Fruit fly (Drosophila melanogaster) whole organism, adult: ENCODE measurements around the gene mtrm.

Experiments
- CG11617 ChIP-seq: fragments of 200-800 bp; sonication (Bioruptor generic); optimal IDR thresholded peaks from 2 replicates; lab custom pipeline; 2017; ENCODE audit warnings: mild to moderate bottlenecking, missing biosample characterization, missing genetic modification reagents, missing genetic modification characterization
- CG12768 ChIP-seq: fragments of 200-800 bp; sonication (Bioruptor generic); optimal IDR thresholded peaks from 2 replicates; lab custom pipeline; 2017; ENCODE audit warnings: missing biosample characterization, missing genetic modification characterization, mild to moderate bottlenecking, moderate library complexity, missing genetic modification reagents
- CG14711 ChIP-seq: fragments of 200-800 bp; sonication (Bioruptor generic); optimal IDR thresholded peaks from 2 replicates; lab custom pipeline; 2018; ENCODE audit warnings: missing biosample characterization, mild to moderate bottlenecking, missing genetic modification characterization, moderate library complexity
- CG1620 ChIP-seq: fragments of 200-800 bp; sonication (Bioruptor generic); optimal IDR thresholded peaks from 2 replicates; lab custom pipeline; 2016; ENCODE audit warnings: missing biosample characterization, missing genetic modification characterization
- CG33017 ChIP-seq: fragments of 200-800 bp; sonication (Bioruptor generic); optimal IDR thresholded peaks from 2 replicates; lab custom pipeline; 2018; ENCODE audit warnings: missing biosample characterization, mild to moderate bottlenecking, missing genetic modification characterization, moderate library complexity
- CG5204 ChIP-seq: fragments of 200-800 bp; sonication (Bioruptor generic); optimal IDR thresholded peaks from 2 replicates; lab custom pipeline; 2016; ENCODE audit warnings: missing biosample characterization, missing genetic modification characterization
- CG7045 ChIP-seq: fragments of 200-800 bp; sonication (Bioruptor generic); optimal IDR thresholded peaks from 2 replicates; lab custom pipeline; 2017; ENCODE audit warnings: missing biosample characterization, mild to moderate bottlenecking, missing genetic modification characterization
- CG7101 ChIP-seq: fragments of 200-800 bp; sonication (Bioruptor generic); optimal IDR thresholded peaks from 2 replicates; lab custom pipeline; 2018; ENCODE audit warnings: missing biosample characterization, mild to moderate bottlenecking, missing genetic modification characterization, moderate library complexity
- Clk ChIP-seq: fragments of 200-800 bp; sonication (Bioruptor generic); optimal IDR thresholded peaks from 2 replicates; lab custom pipeline; 2017; ENCODE audit warnings: missing biosample characterization, missing genetic modification characterization
- Crg-1 ChIP-seq: fragments of 200-800 bp; sonication (Bioruptor generic); optimal IDR thresholded peaks from 2 replicates; lab custom pipeline; 2016; ENCODE audit warnings: missing biosample characterization, missing genetic modification characterization
- Hr96 ChIP-seq: fragments of 200-800 bp; sonication (Bioruptor generic); optimal IDR thresholded peaks from 2 replicates; lab custom pipeline; 2016; ENCODE audit warnings: missing biosample characterization, missing genetic modification characterization
- Mnt ChIP-seq: fragments of 200-800 bp; sonication (Bioruptor generic); optimal IDR thresholded peaks from 2 replicates; lab custom pipeline; 2016; ENCODE audit warnings: missing biosample characterization, mild to moderate bottlenecking, missing genetic modification characterization
- bab1 ChIP-seq: fragments of 200-800 bp; sonication (Bioruptor generic); optimal IDR thresholded peaks from 3 replicates; lab custom pipeline; 2019; ENCODE audit warnings: missing biosample characterization, mild to moderate bottlenecking, missing genetic modification characterization, moderate library complexity
- cic ChIP-seq: fragments of 200-800 bp; sonication (Bioruptor generic); optimal IDR thresholded peaks from 2 replicates; lab custom pipeline; 2017; ENCODE audit warnings: missing biosample characterization, mild to moderate bottlenecking, missing genetic modification characterization, moderate library complexity
- cnc ChIP-seq, 2 experiments: fragments of >200 bp; optimal IDR thresholded peaks; 2 replicates each; lab custom pipeline; 2017
- kay ChIP-seq: fragments of 200-800 bp; sonication (Bioruptor generic); peaks from one replicate; lab custom pipeline; 2016; ENCODE audit warnings: missing biosample characterization, missing genetic modification characterization, borderline replicate concordance
- ovo ChIP-seq: fragments of 200-800 bp; sonication (Bioruptor generic); optimal IDR thresholded peaks from 2 replicates; lab custom pipeline; 2016; ENCODE audit warnings: missing biosample characterization, missing genetic modification characterization
- pad ChIP-seq: fragments of 200-800 bp; sonication (Bioruptor generic); optimal IDR thresholded peaks from 3 replicates; lab custom pipeline; 2017; ENCODE audit warnings: missing biosample characterization, missing genetic modification characterization, mild to moderate bottlenecking, moderate library complexity, missing genetic modification reagents
- tj ChIP-seq: fragments of 200-800 bp; sonication (Bioruptor generic); optimal IDR thresholded peaks from 3 replicates; lab custom pipeline; 2017; ENCODE audit warnings: missing biosample characterization, mild to moderate bottlenecking, missing genetic modification characterization, moderate library complexity
- toe ChIP-seq: fragments of 200-800 bp; sonication (Bioruptor generic); optimal IDR thresholded peaks from 2 replicates; lab custom pipeline; 2016; ENCODE audit warnings: missing biosample characterization, missing genetic modification characterization

mtrm gene

dm6 chr3L:8450747-8451146 lies 37.9 kb downstream of the mtrm start:
- no peak for TF ChIP-seq CG12768 (GFP tag; lab: Kevin White, UChicago)
- TF ChIP-seq tj (GFP tag; lab: Kevin White, UChicago): peak; percentile 42

- TF ChIP-seq ovo (no peak), tj (GFP tag; lab: Kevin White, UChicago) (no peak), bab1 (no peak), Mnt (GFP tag; lab: Kevin White, UChicago) (no peak)
Observed at dm6 chr3L:8451966-8452620, 39.3 kb downstream of the mtrm start.

dm6 chr3L:8452986-8453385 lies 40.2 kb downstream of the mtrm start:
- TF ChIP-seq Clk (GFP tag; lab: Kevin White, UChicago) (no peak), CG12768 (GFP tag; lab: Kevin White, UChicago) (no peak), cnc (optimal IDR thresholded peaks at IDR 0.05; lab: Kevin White, UChicago) (no peak)

DNA sequence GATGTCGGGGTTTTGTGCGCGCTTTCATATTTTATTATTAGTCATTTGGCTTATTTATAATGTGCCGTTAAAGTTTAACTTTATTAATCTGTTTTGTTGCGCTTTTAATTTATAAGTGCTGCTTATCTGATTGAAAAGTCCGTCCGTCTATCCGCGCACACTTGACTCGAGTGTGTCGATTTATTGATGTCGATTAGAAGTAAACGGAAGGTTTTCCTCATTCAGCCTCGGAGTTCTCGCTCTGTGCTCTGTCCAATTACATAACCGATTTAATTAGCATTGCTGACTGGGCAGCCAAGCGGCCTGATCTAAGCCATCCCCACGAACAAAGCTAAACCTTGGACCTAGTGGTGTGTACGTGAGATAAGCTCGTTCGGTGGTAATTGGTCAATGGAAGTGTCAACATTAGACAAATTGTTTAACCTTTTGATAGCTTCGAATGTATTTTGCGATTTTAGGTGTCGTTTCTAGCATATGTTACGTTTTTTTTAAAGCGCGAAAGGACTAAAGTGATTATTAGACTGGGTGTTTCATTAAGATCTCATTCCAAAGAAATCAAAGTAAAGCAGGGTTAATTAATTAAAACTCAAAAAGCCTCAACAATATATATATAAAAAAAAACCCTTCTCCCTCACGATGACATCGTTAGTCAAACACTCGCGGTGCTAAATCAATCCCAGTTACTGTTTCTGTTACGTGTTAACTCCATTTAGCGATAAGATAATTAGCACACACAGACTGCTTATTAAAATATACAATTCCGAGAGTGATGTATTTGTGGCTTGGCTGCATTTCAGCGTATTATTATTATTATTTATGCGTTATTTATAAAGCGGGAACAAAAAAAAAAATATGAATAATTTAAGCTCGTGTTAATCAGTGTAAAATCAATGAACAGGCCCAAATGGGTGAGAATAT lies 40.9 kb downstream of the mtrm start:
- peak; percentile 39 for TF ChIP-seq toe (GFP tag; lab: Kevin White, UChicago)
- TF ChIP-seq CG5204 (GFP tag; lab: Kevin White, UChicago): peak; percentile 62
- peak; percentile 36 for TF ChIP-seq CG7101 (tag; lab: Kevin White, UChicago)
- TF ChIP-seq pad (GFP tag; lab: Kevin White, UChicago): no peak
- TF ChIP-seq cnc (optimal IDR thresholded peaks at IDR 0.05; lab: Kevin White, UChicago): no peak
- no peak for TF ChIP-seq CG14711 (tag; lab: Kevin White, UChicago)
- TF ChIP-seq CG7045 (GFP tag; lab: Kevin White, UChicago): peak; percentile 59
- TF ChIP-seq Crg-1 (GFP tag; lab: Kevin White, UChicago): no peak
- TF ChIP-seq bab1: no peak
- TF ChIP-seq kay (GFP tag; lab: Kevin White, UChicago): peak; percentile 70
- peak; percentile 67 for TF ChIP-seq CG12768 (GFP tag; lab: Kevin White, UChicago)
- TF ChIP-seq cic (GFP tag; lab: Kevin White, UChicago): no peak
- TF ChIP-seq tj (GFP tag; lab: Kevin White, UChicago): peak; percentile 37
- peak; percentile 19 for TF ChIP-seq CG11617 (GFP tag; lab: Kevin White, UChicago)
- TF ChIP-seq Hr96 (GFP tag; lab: Kevin White, UChicago): peak; percentile 12
- TF ChIP-seq ovo: no peak
- TF ChIP-seq CG33017 (tag; lab: Kevin White, UChicago): peak; percentile 25
- no peak for TF ChIP-seq Mnt (GFP tag; lab: Kevin White, UChicago)
- TF ChIP-seq Clk (GFP tag; lab: Kevin White, UChicago): no peak
- no peak for TF ChIP-seq CG1620 (GFP tag; lab: Kevin White, UChicago)

- TF ChIP-seq cnc (optimal IDR thresholded peaks at IDR 0.05; lab: Kevin White, UChicago) (no peak), CG14711 (tag; lab: Kevin White, UChicago) (peak; percentile 70), cic (GFP tag; lab: Kevin White, UChicago) (peak; percentile 17), ovo (no peak), tj (GFP tag; lab: Kevin White, UChicago) (peak; percentile 53), CG7101 (tag; lab: Kevin White, UChicago) (peak; percentile 74), Clk (GFP tag; lab: Kevin White, UChicago) (peak; percentile 54), CG5204 (GFP tag; lab: Kevin White, UChicago) (peak; percentile 63), CG11617 (GFP tag; lab: Kevin White, UChicago) (peak; percentile 75), CG12768 (GFP tag; lab: Kevin White, UChicago) (peak; percentile 52), CG1620 (GFP tag; lab: Kevin White, UChicago) (peak; percentile 11), pad (GFP tag; lab: Kevin White, UChicago) (peak; percentile 46), toe (GFP tag; lab: Kevin White, UChicago) (peak; percentile 48), kay (GFP tag; lab: Kevin White, UChicago) (no peak), Crg-1 (GFP tag; lab: Kevin White, UChicago) (peak; percentile 32), Mnt (GFP tag; lab: Kevin White, UChicago) (peak; percentile 25), bab1 (peak; percentile 79), CG33017 (tag; lab: Kevin White, UChicago) (peak; percentile 77), Hr96 (GFP tag; lab: Kevin White, UChicago) (peak; percentile 53), CG7045 (GFP tag; lab: Kevin White, UChicago) (peak; percentile 77)
Observed at dm6 chr3L:8455015-8455908, 42.5 kb downstream of the mtrm start.
